Worm (Caenorhabditis elegans) whole organism, young adult: ENCODE results near the gene fbxl-5.

Source experiments
- Y53G8AR.9 ChIP-seq: fragments of 200-800 bp; sonication (Bioruptor generic); conservative IDR thresholded peaks from 2 replicates; pipeline ENCODE4 v1.3.6; 2022; ENCODE audit warnings: missing genetic modification reagents, missing genetic modification characterization, missing compliant biosample characterization
- akir-1 ChIP-seq: fragments of 200-800 bp; sonication (Bioruptor generic); optimal IDR thresholded peaks from 2 replicates; lab custom pipeline; 2018; ENCODE audit warnings: mild to moderate bottlenecking, missing genetic modification characterization, moderate library complexity, missing compliant biosample characterization
- egl-18 ChIP-seq: fragments of 200-800 bp; sonication (Bioruptor generic); IDR thresholded peaks from 2 replicates; pipeline ENCODE4 v1.3.6; 2022; ENCODE audit warnings: missing genetic modification reagents, missing genetic modification characterization, missing compliant biosample characterization
- him-1 ChIP-seq: sonication (generic microtip); optimal IDR thresholded peaks from 2 replicates; lab custom pipeline; 2016; ENCODE audit warnings: missing genotype, missing genetic modification reagents, missing genetic modification characterization, missing compliant biosample characterization
- mel-28 ChIP-seq: sonication (generic microtip); optimal IDR thresholded peaks from 2 replicates; lab custom pipeline; 2016; ENCODE audit warnings: borderline replicate concordance, mild to moderate bottlenecking, missing genetic modification characterization, missing compliant biosample characterization
- pbrm-1 ChIP-seq: fragments of 200-800 bp; sonication (Bioruptor generic); IDR thresholded peaks from 2 replicates; pipeline ENCODE4 v1.3.6; 2022; ENCODE audit warnings: missing genetic modification reagents, missing genetic modification characterization, missing compliant biosample characterization
- pha-4 ChIP-seq: fragments of 150-350 bp; sonication (generic microtip); optimal IDR thresholded peaks from 2 replicates; lab custom pipeline; 2014; ENCODE audit warnings: missing biosample characterization, missing genetic modification reagents, missing genetic modification characterization
- rcor-1 ChIP-seq: fragments of 200-800 bp; sonication (Bioruptor generic); IDR thresholded peaks from 2 replicates; pipeline ENCODE4 v1.3.6; 2022; ENCODE audit warnings: missing genetic modification reagents, missing genetic modification characterization, missing compliant biosample characterization
- unc-130 ChIP-seq: sonication (generic microtip); optimal IDR thresholded peaks from 2 replicates; lab custom pipeline; 2016; ENCODE audit warnings: missing genetic modification reagents, missing genetic modification characterization, missing compliant biosample characterization
- unc-62 ChIP-seq: fragments of 150-350 bp; optimal IDR thresholded peaks from 2 replicates; lab custom pipeline; 2014; ENCODE audit warnings: missing biosample characterization, missing genetic modification reagents, missing genetic modification characterization

- TF ChIP-seq pbrm-1 (no peak), egl-18 (no peak), rcor-1 (GFP tag; lab: Robert Waterston, UW) (no peak), unc-62 (no peak), him-1 (tag; lab: Kevin White, UChicago) (no peak), pha-4 (tag; lab: Kevin White, UChicago) (no peak), Y53G8AR.9 (no peak), mel-28 (tag; lab: Kevin White, UChicago) (no peak), unc-130 (GFP tag; lab: Kevin White, UChicago) (peak; percentile 15), akir-1 (GFP tag; lab: Kevin White, UChicago) (no peak)
These were observed 36.3 kb downstream of the fbxl-5 start for ce11 chrV:7778999-7779398.
